Fruit fly (Drosophila melanogaster) whole organism, adult: ENCODE results near the gene CG31800.

Experiments
- CG11617 ChIP-seq: fragments of 200-800 bp; sonication (Bioruptor generic); optimal IDR thresholded peaks from 2 replicates; lab custom pipeline; 2017; ENCODE audit warnings: mild to moderate bottlenecking, missing biosample characterization, missing genetic modification reagents, missing genetic modification characterization
- CG1620 ChIP-seq: fragments of 200-800 bp; sonication (Bioruptor generic); optimal IDR thresholded peaks from 2 replicates; lab custom pipeline; 2016; ENCODE audit warnings: missing biosample characterization, missing genetic modification characterization
- CG7101 ChIP-seq: fragments of 200-800 bp; sonication (Bioruptor generic); optimal IDR thresholded peaks from 2 replicates; lab custom pipeline; 2018; ENCODE audit warnings: missing biosample characterization, mild to moderate bottlenecking, missing genetic modification characterization, moderate library complexity
- Clk ChIP-seq: fragments of 200-800 bp; sonication (Bioruptor generic); optimal IDR thresholded peaks from 2 replicates; lab custom pipeline; 2017; ENCODE audit warnings: missing biosample characterization, missing genetic modification characterization
- kay ChIP-seq: fragments of 200-800 bp; sonication (Bioruptor generic); peaks from one replicate; lab custom pipeline; 2016; ENCODE audit warnings: missing biosample characterization, missing genetic modification characterization, borderline replicate concordance
- pad ChIP-seq: fragments of 200-800 bp; sonication (Bioruptor generic); optimal IDR thresholded peaks from 3 replicates; lab custom pipeline; 2017; ENCODE audit warnings: missing biosample characterization, missing genetic modification characterization, mild to moderate bottlenecking, moderate library complexity, missing genetic modification reagents

DNA sequence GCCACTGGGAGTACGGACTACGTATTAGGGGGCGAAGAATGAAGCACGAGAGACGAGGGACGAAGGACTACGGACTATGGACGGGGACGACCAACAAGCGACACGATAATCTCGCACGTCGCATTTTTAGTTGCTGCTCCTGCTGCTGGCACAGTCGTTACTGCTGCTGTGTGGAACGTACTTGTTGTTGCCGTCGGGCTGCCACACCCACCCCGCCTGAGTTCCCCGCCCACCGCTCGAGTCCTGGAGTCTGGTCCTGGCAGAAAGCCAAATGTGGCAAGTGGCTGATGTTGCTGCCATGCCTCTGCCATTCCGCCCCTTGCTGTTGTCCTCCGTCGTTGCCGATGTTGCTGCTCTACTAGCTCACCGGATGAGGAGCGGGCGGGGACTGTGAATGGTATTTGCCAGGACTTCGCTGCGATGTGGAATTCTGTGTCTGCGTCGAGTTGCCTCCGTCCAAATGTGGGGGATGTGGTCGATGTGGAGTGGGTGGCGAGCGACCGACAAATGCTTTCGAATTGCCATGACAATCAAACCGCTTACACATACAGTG lies 21.5 kb downstream of the CG31800 start:
- TF ChIP-seq CG1620 (no peak), pad (GFP tag; lab: Kevin White, UChicago) (no peak), CG11617 (no peak), CG7101 (tag; lab: Kevin White, UChicago) (no peak), Clk (GFP tag; lab: Kevin White, UChicago) (no peak), kay (GFP tag; lab: Kevin White, UChicago) (no peak)
